Worm (Caenorhabditis elegans) whole organism, L4/young adult: Measurements from ENCODE around the gene F31F6.3.

Experiments
- W03F9.2 ChIP-seq: fragments of 150-350 bp; optimal IDR thresholded peaks from 2 replicates; lab custom pipeline; 2014; ENCODE audit warnings: missing biosample characterization, missing genetic modification characterization
- dao-5 ChIP-seq: sonication (generic microtip); optimal IDR thresholded peaks from 2 replicates; lab custom pipeline; 2016; ENCODE audit warnings: missing genotype, missing genetic modification characterization, moderate library complexity, missing compliant biosample characterization
- him-1 ChIP-seq: sonication (generic microtip); optimal IDR thresholded peaks from 2 replicates; lab custom pipeline; 2016; ENCODE audit warnings: missing genotype, missing genetic modification reagents, missing genetic modification characterization, missing compliant biosample characterization

Gene F31F6.3

DNA sequence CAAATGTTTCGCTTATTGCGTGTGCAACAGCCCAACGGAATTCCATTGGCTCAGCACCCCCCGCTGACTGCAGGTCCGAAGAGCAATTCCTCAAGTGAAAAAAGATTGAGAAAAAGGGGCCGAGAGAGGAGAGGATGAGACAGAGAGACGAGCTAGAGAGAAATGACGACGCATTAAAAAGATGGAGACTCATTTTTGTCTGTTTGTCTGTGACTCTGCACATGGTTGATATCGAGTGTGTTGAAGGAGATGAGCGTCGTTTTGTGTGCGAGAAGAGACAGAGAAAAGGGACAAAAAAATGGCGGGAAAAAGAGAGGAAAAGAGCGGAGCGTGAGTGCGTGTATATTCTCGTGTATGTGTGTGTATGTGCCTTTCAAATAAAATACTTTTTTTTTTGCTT is 31.6 kb downstream of the F31F6.3 start:
- TF ChIP-seq dao-5 = no peak
- TF ChIP-seq W03F9.2 (tag; lab: Kevin White, UChicago) = peak; percentile 78
- peak; percentile 85 for TF ChIP-seq him-1 (tag; lab: Kevin White, UChicago)

DNA sequence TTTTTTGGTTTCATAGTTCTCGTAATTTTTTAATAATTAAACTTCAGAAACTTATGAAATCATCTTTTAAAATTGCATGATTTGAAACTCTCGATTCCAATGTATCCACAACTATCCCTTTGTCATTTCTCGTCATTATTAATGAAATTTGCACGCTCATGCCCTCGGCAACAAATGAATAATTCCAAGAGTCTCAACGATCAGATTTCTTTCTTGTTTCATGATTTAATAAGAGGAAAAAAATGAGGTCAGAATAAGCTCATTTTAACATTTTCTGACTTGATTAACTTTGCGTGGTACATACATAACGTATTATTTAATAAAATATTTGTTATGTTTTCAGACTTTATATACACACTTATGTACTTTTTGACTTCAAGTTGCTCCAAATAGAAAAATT is 34.3 kb downstream of the F31F6.3 start:
- TF ChIP-seq dao-5 (no peak), him-1 (tag; lab: Kevin White, UChicago) (no peak), W03F9.2 (tag; lab: Kevin White, UChicago) (no peak)

- TF ChIP-seq W03F9.2 (tag; lab: Kevin White, UChicago) = no peak
- TF ChIP-seq him-1 (tag; lab: Kevin White, UChicago) = no peak
- TF ChIP-seq dao-5 = no peak
Measured at ce11 chrX:14831531-14831930, 41.1 kb downstream of the F31F6.3 start, which contains the start of gene dpf-2. TSS of gene dpf-2 (plus strand) at chrX:14831831.

ce11 chrX:14828766-14829165 is 43.9 kb downstream of the F31F6.3 start:
- TF ChIP-seq him-1 (tag; lab: Kevin White, UChicago) (no peak), W03F9.2 (tag; lab: Kevin White, UChicago) (no peak), dao-5 (no peak)

DNA sequence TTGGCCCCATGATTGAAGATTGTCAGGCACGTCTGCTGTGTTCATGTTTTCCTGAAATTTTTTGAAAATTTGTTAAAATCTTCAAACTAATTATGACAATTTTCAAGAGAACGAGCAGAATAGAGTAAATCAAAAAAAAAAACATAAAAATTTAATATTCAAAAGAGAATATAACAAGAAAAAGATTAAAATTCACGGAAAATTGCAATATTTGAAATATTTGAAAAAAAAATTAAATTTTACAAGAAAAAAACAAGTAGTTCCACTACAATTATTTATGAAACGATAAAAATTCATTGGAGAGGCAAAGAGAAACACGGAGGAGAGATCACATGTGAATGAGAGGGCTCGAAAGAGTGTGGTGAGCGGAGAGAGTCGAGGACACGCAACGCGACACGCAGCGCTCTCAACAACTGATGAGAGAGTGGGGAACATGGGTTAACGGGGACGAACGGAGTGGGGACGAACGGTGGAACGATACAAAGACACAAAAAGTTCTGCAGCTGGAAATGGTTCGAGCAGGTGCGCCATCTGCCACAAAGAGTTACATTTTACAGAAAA is 48.1 kb downstream of the F31F6.3 start, which contains the start of gene mbk-1:
Gene mbk-1 (minus strand): TSS at position 51 of the 561 bp plus-strand sequence.
- TF ChIP-seq W03F9.2 (tag; lab: Kevin White, UChicago) (peak; percentile 71), dao-5 (no peak), him-1 (tag; lab: Kevin White, UChicago) (peak; percentile 43)
